Worm (Caenorhabditis elegans) whole organism, L1 larva: ENCODE measurements around the gene sup-26.

Experiments used
- nhr-11 ChIP-seq: fragments of 150-350 bp; optimal IDR thresholded peaks from 2 replicates; lab custom pipeline; 2014; ENCODE audit warnings: missing biosample characterization, missing genetic modification characterization
- snpc-4 ChIP-seq: fragments of 150-350 bp; optimal IDR thresholded peaks from 2 replicates; lab custom pipeline; 2014; ENCODE audit warnings: missing biosample characterization, missing genetic modification characterization
- zag-1 ChIP-seq: fragments of 150-350 bp; optimal IDR thresholded peaks from 2 replicates; lab custom pipeline; 2014; ENCODE audit warnings: missing biosample characterization, missing genetic modification characterization

- no peak for TF ChIP-seq snpc-4 (tag; lab: Kevin White, UChicago)
- no peak for TF ChIP-seq zag-1
- TF ChIP-seq nhr-11 (tag; lab: Kevin White, UChicago), result no peak
Measured at ce11 chrIII:4230092-4230491, 49.9 kb downstream of the sup-26 start.
